Fruit fly (Drosophila melanogaster): ENCODE data around the gene ema.

DNA sequence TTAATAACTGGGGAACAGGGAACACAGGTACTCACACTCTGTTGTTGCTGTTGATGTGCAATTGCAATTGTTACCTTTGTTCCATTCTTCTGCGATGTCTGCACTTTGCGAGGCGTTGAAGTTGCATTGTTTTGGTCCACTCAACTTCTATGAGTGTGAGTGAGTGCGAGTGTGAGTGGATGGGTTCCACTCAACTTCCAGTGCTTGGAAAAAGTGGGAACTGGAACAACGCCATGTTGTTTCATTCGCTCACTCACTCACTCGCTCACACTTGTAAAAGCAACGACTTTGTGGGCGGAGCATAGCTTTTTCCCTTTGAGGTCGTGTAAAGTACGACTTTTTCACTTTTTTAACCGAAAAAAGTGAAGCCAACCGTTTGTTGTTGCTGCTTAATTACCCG lies 27.7 kb downstream of the ema start:
- TF ChIP-seq psq (optimal IDR thresholded peaks at IDR 0.05) (no peak), Dll (optimal IDR thresholded peaks at IDR 0.05) (no peak)

Data from whole organism.